Worm (Caenorhabditis elegans) whole organism, late embryonic: ENCODE measurements around the gene srh-282.

Experiments
- C38D4.7 ChIP-seq: fragments of 200-800 bp; sonication (Bioruptor generic); optimal IDR thresholded peaks from 2 replicates; lab custom pipeline; 2018; ENCODE audit warnings: mild to moderate bottlenecking, missing genetic modification characterization, moderate library complexity, missing compliant biosample characterization
- elt-4 ChIP-seq: sonication (generic microtip); optimal IDR thresholded peaks from 2 replicates; lab custom pipeline; 2016; ENCODE audit warnings: missing genetic modification characterization, missing compliant biosample characterization
- eyg-1 ChIP-seq: sonication (generic microtip); optimal IDR thresholded peaks from 2 replicates; lab custom pipeline; 2016; ENCODE audit warnings: missing genotype, missing genetic modification characterization, missing compliant biosample characterization
- fax-1 ChIP-seq: sonication (generic microtip); optimal IDR thresholded peaks from 2 replicates; lab custom pipeline; 2016; ENCODE audit warnings: missing genotype, missing genetic modification characterization, missing compliant biosample characterization
- fkh-10 ChIP-seq: fragments of 150-350 bp; optimal IDR thresholded peaks from 2 replicates; lab custom pipeline; 2014; ENCODE audit warnings: missing biosample characterization, missing genetic modification reagents, missing genetic modification characterization
- hlh-13 ChIP-seq: fragments of 200-800 bp; sonication (Bioruptor generic); optimal IDR thresholded peaks from 2 replicates; lab custom pipeline; 2018; ENCODE audit warnings: mild to moderate bottlenecking, missing genetic modification characterization, missing compliant biosample characterization
- hlh-15 ChIP-seq: sonication (generic microtip); optimal IDR thresholded peaks from 2 replicates; lab custom pipeline; 2016; ENCODE audit warnings: missing genetic modification characterization, missing compliant biosample characterization
- nfya-1 ChIP-seq: sonication (generic microtip); optimal IDR thresholded peaks from 2 replicates; lab custom pipeline; 2017; ENCODE audit warnings: missing genetic modification characterization, mild to moderate bottlenecking, missing compliant biosample characterization, antibody characterized with exemption, moderate library complexity
- nhr-11 ChIP-seq: fragments of 150-350 bp; optimal IDR thresholded peaks from 2 replicates; lab custom pipeline; 2014; ENCODE audit warnings: missing biosample characterization, missing genetic modification characterization
- pha-4 ChIP-seq: fragments of 150-350 bp; optimal IDR thresholded peaks from 2 replicates; lab custom pipeline; 2018; ENCODE audit warnings: missing biosample characterization, missing genetic modification reagents, missing genetic modification characterization
- sox-2 ChIP-seq: fragments of 200-800 bp; sonication (Bioruptor generic); IDR thresholded peaks from 2 replicates; pipeline ENCODE4 v1.3.6; 2022; ENCODE audit warnings: missing genetic modification reagents, missing genetic modification characterization, missing compliant biosample characterization
- unc-55 ChIP-seq: sonication (generic microtip); optimal IDR thresholded peaks from 2 replicates; lab custom pipeline; 2017; ENCODE audit warnings: missing biosample characterization, missing genetic modification reagents, missing genetic modification characterization

ce11 chrIV:314475-314874, 41.3 kb upstream of the srh-282 start:
- TF ChIP-seq nfya-1 (tag; lab: Kevin White, UChicago) (no peak), pha-4 (tag; lab: Kevin White, UChicago) (no peak), fax-1 (no peak), eyg-1 (no peak), sox-2 (GFP tag; lab: Robert Waterston, UW) (no peak), fkh-10 (GFP tag; lab: Kevin White, UChicago) (no peak), elt-4 (tag; lab: Kevin White, UChicago) (no peak), C38D4.7 (no peak), unc-55 (peak; percentile 57), hlh-13 (GFP tag; lab: Kevin White, UChicago) (no peak), hlh-15 (no peak), nhr-11 (tag; lab: Kevin White, UChicago) (no peak)
